Fruit fly (Drosophila melanogaster) whole organism, embryonic: Measurements from ENCODE around the gene Jon99Ci.

Source experiments
- CG11247 ChIP-seq: fragments of 200-800 bp; sonication (Bioruptor generic); IDR thresholded peaks from 2 replicates; pipeline ENCODE4 v1.3.6; 2022; ENCODE audit warnings: missing biosample characterization, missing genetic modification characterization
- CG11560 ChIP-seq: fragments of 200-800 bp; sonication (Bioruptor generic); IDR thresholded peaks from 3 replicates; pipeline ENCODE4 v1.3.6; 2022; ENCODE audit warnings: missing biosample characterization, missing genetic modification characterization
- CG12219 ChIP-seq: fragments of 200-800 bp; sonication (Bioruptor generic); optimal IDR thresholded peaks from 3 replicates; lab custom pipeline; 2018; ENCODE audit warnings: missing biosample characterization, mild to moderate bottlenecking, missing genetic modification characterization
- CG13287 ChIP-seq: fragments of 200-800 bp; sonication (Bioruptor generic); IDR thresholded peaks from 2 replicates; pipeline ENCODE4 v1.3.6; 2022; ENCODE audit warnings: missing biosample characterization, missing genetic modification characterization; ENCODE audit not compliant: partially characterized antibody
- CG14860 ChIP-seq: fragments of 200-800 bp; sonication (Bioruptor generic); IDR thresholded peaks from 3 replicates; pipeline ENCODE4 v1.3.6; 2022; ENCODE audit warnings: missing biosample characterization, missing genetic modification characterization; ENCODE audit not compliant: partially characterized antibody
- CG16779 ChIP-seq: fragments of 200-800 bp; sonication (Bioruptor generic); IDR thresholded peaks from 2 replicates; pipeline ENCODE4 v1.3.6; 2022; ENCODE audit warnings: missing biosample characterization, missing genetic modification characterization
- CG16813 ChIP-seq: fragments of 200-800 bp; sonication (Bioruptor generic); IDR thresholded peaks from 3 replicates; pipeline ENCODE4 v1.3.6; 2022; ENCODE audit warnings: missing biosample characterization, missing genetic modification characterization; ENCODE audit not compliant: partially characterized antibody
- CG17186 ChIP-seq: fragments of 200-800 bp; sonication (Bioruptor generic); optimal IDR thresholded peaks from 3 replicates; lab custom pipeline; 2017; ENCODE audit warnings: missing biosample characterization, missing genetic modification reagents, missing genetic modification characterization
- CG2120 ChIP-seq: fragments of 200-800 bp; sonication (Bioruptor generic); optimal IDR thresholded peaks from 3 replicates; lab custom pipeline; 2016; ENCODE audit warnings: missing biosample characterization, missing genetic modification characterization
- CG3163 ChIP-seq: fragments of 200-800 bp; sonication (Bioruptor generic); optimal IDR thresholded peaks from 3 replicates; lab custom pipeline; 2016; ENCODE audit warnings: missing biosample characterization, missing genetic modification characterization
- CG32532 ChIP-seq: fragments of 200-800 bp; sonication (Bioruptor generic); IDR thresholded peaks from 2 replicates; pipeline ENCODE4 v1.3.6; 2022; ENCODE audit warnings: missing biosample characterization, missing genetic modification characterization
- CG3407 ChIP-seq: fragments of 200-800 bp; sonication (Bioruptor generic); optimal IDR thresholded peaks from 2 replicates; lab custom pipeline; 2018; ENCODE audit warnings: missing biosample characterization, mild to moderate bottlenecking, missing genetic modification characterization
- CG3995 ChIP-seq: fragments of 200-800 bp; sonication (Bioruptor generic); optimal IDR thresholded peaks from 3 replicates; lab custom pipeline; 2016; ENCODE audit warnings: missing biosample characterization, missing genetic modification characterization
- CG43689 ChIP-seq: fragments of 200-800 bp; sonication (Bioruptor generic); IDR thresholded peaks from 2 replicates; pipeline ENCODE4 v1.3.6; 2022; ENCODE audit warnings: missing biosample characterization, missing genetic modification characterization
- CG6791 ChIP-seq: fragments of 200-800 bp; sonication (Bioruptor generic); IDR thresholded peaks from 3 replicates; pipeline ENCODE4 v1.3.6; 2022; ENCODE audit warnings: missing biosample characterization, missing genetic modification characterization; ENCODE audit not compliant: partially characterized antibody
- CG7271 ChIP-seq: fragments of 200-800 bp; sonication (Bioruptor generic); optimal IDR thresholded peaks from 2 replicates; lab custom pipeline; 2018; ENCODE audit warnings: missing biosample characterization, mild to moderate bottlenecking, missing genetic modification characterization, moderate library complexity
- CG8089 ChIP-seq: fragments of 200-800 bp; sonication (Bioruptor generic); optimal IDR thresholded peaks from 3 replicates; lab custom pipeline; 2016; ENCODE audit warnings: missing biosample characterization, missing genetic modification characterization
- D ChIP-seq, 2 experiments: fragments of 200-800 bp in 1 of 2; fragments of >200 bp in 1 of 2; sonication (Bioruptor generic) in 1 of 2; optimal IDR thresholded peaks; 2 replicates in 1 of 2; 3 replicates in 1 of 2; lab custom pipeline; 2017; ENCODE audit warnings: mild to moderate bottlenecking in 1 of 2, missing biosample characterization in 1 of 2, missing genetic modification characterization in 1 of 2, missing genetic modification reagents in 1 of 2
- D19A ChIP-seq: fragments of 200-800 bp; optimal IDR thresholded peaks from 3 replicates; lab custom pipeline; 2019; ENCODE audit warnings: missing biosample characterization, mild to moderate bottlenecking, missing genetic modification characterization, moderate library complexity
- ERR ChIP-seq: fragments of 200-800 bp; sonication (Bioruptor generic); optimal IDR thresholded peaks from 2 replicates; lab custom pipeline; 2016; ENCODE audit warnings: missing biosample characterization, missing genetic modification characterization
- Fer2 ChIP-seq: fragments of 200-800 bp; sonication (Bioruptor generic); optimal IDR thresholded peaks from 2 replicates; lab custom pipeline; 2018; ENCODE audit warnings: missing biosample characterization, mild to moderate bottlenecking, missing genetic modification characterization, moderate library complexity
- HLHmδ ChIP-seq: fragments of 200-800 bp; sonication (Bioruptor generic); optimal IDR thresholded peaks from 2 replicates; lab custom pipeline; 2018; ENCODE audit warnings: missing biosample characterization, mild to moderate bottlenecking, missing genetic modification characterization, moderate library complexity
- Lpt ChIP-seq: fragments of >200 bp; optimal IDR thresholded peaks from 2 replicates; lab custom pipeline; 2018; ENCODE audit warnings: missing biosample characterization, missing genetic modification characterization
- Mad ChIP-seq: fragments of 200-800 bp; sonication (Bioruptor generic); optimal IDR thresholded peaks from 2 replicates; lab custom pipeline; 2016; ENCODE audit warnings: missing biosample characterization, missing genetic modification characterization
- Meics ChIP-seq: fragments of 200-800 bp; sonication (Bioruptor generic); optimal IDR thresholded peaks from 2 replicates; lab custom pipeline; 2017; ENCODE audit warnings: missing biosample characterization, mild to moderate bottlenecking, missing genetic modification characterization
- Nf-YC ChIP-seq: fragments of 200-800 bp; optimal IDR thresholded peaks from 3 replicates; lab custom pipeline; 2019; ENCODE audit warnings: missing biosample characterization, mild to moderate bottlenecking, missing genetic modification characterization, moderate library complexity
- PHDP ChIP-seq: fragments of 200-800 bp; sonication (Bioruptor generic); optimal IDR thresholded peaks from 3 replicates; lab custom pipeline; 2018; ENCODE audit warnings: missing biosample characterization, mild to moderate bottlenecking, missing genetic modification characterization, moderate library complexity
- Scr ChIP-seq: fragments of 200-800 bp; sonication (Bioruptor generic); IDR thresholded peaks from 2 replicates; pipeline ENCODE4 v1.3.6; 2022; ENCODE audit warnings: missing biosample characterization, missing genetic modification characterization; ENCODE audit not compliant: partially characterized antibody
- Spps ChIP-seq: fragments of 200-800 bp; sonication (Bioruptor generic); optimal IDR thresholded peaks from 2 replicates; lab custom pipeline; 2018; ENCODE audit warnings: missing biosample characterization, mild to moderate bottlenecking, missing genetic modification characterization
- Vsx1 ChIP-seq: fragments of 200-800 bp; sonication (Bioruptor generic); optimal IDR thresholded peaks from 2 replicates; lab custom pipeline; 2017; ENCODE audit warnings: missing biosample characterization, mild to moderate bottlenecking, missing genetic modification characterization, missing genetic modification reagents
- abd-A ChIP-seq: fragments of 200-800 bp; sonication (Bioruptor generic); optimal IDR thresholded peaks from 3 replicates; lab custom pipeline; 2019; ENCODE audit warnings: missing biosample characterization, mild to moderate bottlenecking, missing genetic modification characterization, moderate library complexity
- al ChIP-seq: fragments of 200-800 bp; sonication (Bioruptor generic); IDR thresholded peaks from 2 replicates; pipeline ENCODE4 v1.3.6; 2022; ENCODE audit warnings: missing biosample characterization, missing genetic modification characterization
- bab2 ChIP-seq: fragments of 200-800 bp; sonication (Bioruptor generic); optimal IDR thresholded peaks from 2 replicates; lab custom pipeline; 2016; ENCODE audit warnings: missing biosample characterization, missing genetic modification characterization
- caup ChIP-seq: fragments of 200-800 bp; sonication (Bioruptor generic); optimal IDR thresholded peaks from 3 replicates; lab custom pipeline; 2017; ENCODE audit warnings: missing biosample characterization, mild to moderate bottlenecking, missing genetic modification characterization, moderate library complexity; ENCODE audit not compliant: severe bottlenecking
- corto ChIP-seq: fragments of 200-800 bp; sonication (Bioruptor generic); optimal IDR thresholded peaks from 2 replicates; lab custom pipeline; 2016; ENCODE audit warnings: missing biosample characterization, mild to moderate bottlenecking, missing genetic modification characterization, moderate library complexity
- dmrt11E ChIP-seq: fragments of 200-800 bp; sonication (Bioruptor generic); optimal IDR thresholded peaks from 3 replicates; lab custom pipeline; 2018; ENCODE audit warnings: missing biosample characterization, mild to moderate bottlenecking, missing genetic modification characterization, moderate library complexity
- dmrt99B ChIP-seq: fragments of 200-800 bp; sonication (Bioruptor generic); optimal IDR thresholded peaks from 2 replicates; lab custom pipeline; 2018; ENCODE audit warnings: missing biosample characterization, mild to moderate bottlenecking, missing genetic modification characterization, moderate library complexity
- en ChIP-seq: fragments of 200-800 bp; sonication (Bioruptor generic); optimal IDR thresholded peaks from 2 replicates; lab custom pipeline; 2016; ENCODE audit warnings: missing biosample characterization, missing genetic modification characterization
- eve ChIP-seq, 2 experiments: fragments of >200 bp; optimal IDR thresholded peaks; 2 replicates each; lab custom pipeline; 2017; ENCODE audit warnings: missing biosample characterization in 2 of 2, missing genetic modification characterization in 2 of 2
- ftz-f1 ChIP-seq: fragments of 200-800 bp; sonication (Bioruptor generic); optimal IDR thresholded peaks from 2 replicates; lab custom pipeline; 2016; ENCODE audit warnings: missing biosample characterization, missing genetic modification characterization
- gce ChIP-seq: fragments of 200-800 bp; sonication (Bioruptor generic); IDR thresholded peaks from 3 replicates; pipeline ENCODE4 v1.3.6; 2022; ENCODE audit warnings: missing biosample characterization, missing genetic modification characterization
- hkb ChIP-seq, 2 experiments: fragments of 200-800 bp in 1 of 2; fragments of >200 bp in 1 of 2; sonication (Bioruptor generic) in 1 of 2; IDR thresholded peaks in 1 of 2; optimal IDR thresholded peaks in 1 of 2; 2 replicates each; pipeline versions ENCODE4 v1.3.6 to Lab custom; 2017 to 2022; ENCODE audit warnings: missing biosample characterization in 1 of 2, missing genetic modification characterization in 1 of 2
- lbe ChIP-seq: fragments of 200-800 bp; sonication (Bioruptor generic); optimal IDR thresholded peaks from 2 replicates; lab custom pipeline; 2016; ENCODE audit warnings: missing biosample characterization, mild to moderate bottlenecking, missing genetic modification characterization
- psq ChIP-seq: fragments of 200-800 bp; sonication (Bioruptor generic); optimal IDR thresholded peaks from 2 replicates; lab custom pipeline; 2017; ENCODE audit warnings: missing biosample characterization, missing genetic modification characterization
- row ChIP-seq: fragments of 200-800 bp; sonication (Bioruptor generic); IDR thresholded peaks from 3 replicates; pipeline ENCODE4 v1.3.6; 2022; ENCODE audit warnings: missing biosample characterization, missing genetic modification characterization
- sob ChIP-seq: fragments of 200-800 bp; sonication (Bioruptor generic); IDR thresholded peaks from 2 replicates; pipeline ENCODE4 v1.3.6; 2022; ENCODE audit warnings: missing biosample characterization, missing genetic modification characterization
- stc ChIP-seq: fragments of 200-800 bp; sonication (Bioruptor generic); IDR thresholded peaks from 2 replicates; pipeline ENCODE4 v1.3.6; 2022; ENCODE audit warnings: missing biosample characterization, missing genetic modification characterization
- tup ChIP-seq: fragments of 200-800 bp; sonication (Bioruptor generic); optimal IDR thresholded peaks from 2 replicates; lab custom pipeline; 2016; ENCODE audit warnings: missing biosample characterization, mild to moderate bottlenecking, missing genetic modification characterization, moderate library complexity
- unc-4 ChIP-seq: fragments of 200-800 bp; sonication (Bioruptor generic); IDR thresholded peaks from 2 replicates; pipeline ENCODE4 v1.3.6; 2022; ENCODE audit warnings: missing biosample characterization, missing genetic modification characterization; ENCODE audit not compliant: partially characterized antibody

Gene Jon99Ci

dm6 chr3R:29894393-29894792 is 31.6 kb downstream of the Jon99Ci start (continued):
- peak; percentile 35 for TF ChIP-seq CG12219 (GFP tag; lab: Kevin White, UChicago)
- TF ChIP-seq CG11247 (GFP tag; lab: Robert Waterston, UW), result peak; percentile 58
- peak; percentile 65 for TF ChIP-seq CG2120 (GFP tag; lab: Kevin White, UChicago)
- TF ChIP-seq CG43689 (GFP tag; lab: Robert Waterston, UW), result peak; percentile 25; the same call in 1 of the 2 replicates
- TF ChIP-seq gce (GFP tag; lab: Robert Waterston, UW), result 0 out of 3 replicates have a peak, but pooled peaks have one; percentile 26
- peak; percentile 21 for TF ChIP-seq bab2 (GFP tag; lab: Kevin White, UChicago)
- peak; percentile 35 for TF ChIP-seq Fer2
- peak; percentile 36; the same call in 1 of the 2 replicates for TF ChIP-seq stc
- no peak for TF ChIP-seq tup
- no peak for TF ChIP-seq CG16779
- no peak for TF ChIP-seq D (optimal IDR thresholded peaks at IDR 0.05; lab: Kevin White, UChicago)
- TF ChIP-seq D (GFP tag; optimal IDR thresholded peaks at IDR 0.05; lab: Kevin White, UChicago), result peak; percentile 11
- TF ChIP-seq Scr (GFP tag; lab: Robert Waterston, UW), result no peak
- TF ChIP-seq dmrt99B (tag; lab: Kevin White, UChicago), result peak; percentile 75
- no peak for TF ChIP-seq lbe (GFP tag; lab: Kevin White, UChicago)
- no peak for TF ChIP-seq CG14860
- TF ChIP-seq sob (GFP tag; lab: Robert Waterston, UW), result peak; percentile 60
- no peak for TF ChIP-seq Lpt (GFP tag; lab: Kevin White, UChicago)
- no peak for TF ChIP-seq CG6791 (GFP tag; lab: Robert Waterston, UW)
- no peak for TF ChIP-seq ftz-f1 (GFP tag; lab: Kevin White, UChicago)
- peak; percentile 19 for TF ChIP-seq Vsx1 (GFP tag; lab: Kevin White, UChicago)
- no peak for TF ChIP-seq CG11560 (tag; lab: Robert Waterston, UW)
- no peak for TF ChIP-seq CG16813
- TF ChIP-seq ERR (GFP tag; lab: Kevin White, UChicago), result no peak
- TF ChIP-seq row (GFP tag; lab: Robert Waterston, UW), result peak; percentile 59
- TF ChIP-seq CG7271 (tag; lab: Kevin White, UChicago), result no peak
- no peak for TF ChIP-seq psq (GFP tag; lab: Kevin White, UChicago)
- no peak for TF ChIP-seq CG17186 (GFP tag; lab: Kevin White, UChicago)
- TF ChIP-seq eve (GFP tag; optimal IDR thresholded peaks at IDR 0.05; lab: Kevin White, UChicago), result peak in 1 of 2 experiments; percentile 57
- no peak for TF ChIP-seq Mad (GFP tag; lab: Kevin White, UChicago)
- peak; percentile 16 for TF ChIP-seq CG3995 (GFP tag; lab: Kevin White, UChicago)
- peak; percentile 76 for TF ChIP-seq al (GFP tag; lab: Robert Waterston, UW)
- TF ChIP-seq dmrt11E (tag; lab: Kevin White, UChicago), result no peak
- TF ChIP-seq CG32532 (GFP tag; lab: Robert Waterston, UW), result peak; percentile 76
- TF ChIP-seq hkb (optimal IDR thresholded peaks at IDR 0.05; lab: Kevin White, UChicago), result no peak
- peak; percentile 52 for TF ChIP-seq hkb (GFP tag; IDR thresholded peaks at IDR 0.05; lab: Robert Waterston, UW)
- peak; percentile 67 for TF ChIP-seq PHDP (tag; lab: Kevin White, UChicago)
- peak; percentile 72 for TF ChIP-seq Meics (GFP tag; lab: Kevin White, UChicago)
- no peak for TF ChIP-seq CG8089
- TF ChIP-seq abd-A (tag; lab: Kevin White, UChicago), result no peak
- TF ChIP-seq CG3163 (GFP tag; lab: Kevin White, UChicago), result no peak
- no peak for TF ChIP-seq CG3407
- no peak for TF ChIP-seq CG13287 (GFP tag; lab: Robert Waterston, UW)
- TF ChIP-seq caup, result peak; percentile 28
- TF ChIP-seq D19A, result peak; percentile 52
- TF ChIP-seq HLHmδ (GFP tag; lab: Kevin White, UChicago), result no peak
- TF ChIP-seq Spps (tag; lab: Kevin White, UChicago), result no peak
- peak; percentile 64 for TF ChIP-seq Nf-YC
- TF ChIP-seq unc-4 (GFP tag; lab: Robert Waterston, UW), result no peak
- no peak for TF ChIP-seq en (GFP tag; lab: Kevin White, UChicago)
- TF ChIP-seq corto (GFP tag; lab: Kevin White, UChicago), result no peak
